Fruit fly (Drosophila melanogaster): ENCODE results near the gene CG12811.

CG12811 gene

dm6 chr3R:10089171-10089664 is 40.6 kb upstream of the CG12811 start (continued):
- TF ChIP-seq OdsH (GFP tag; optimal IDR thresholded peaks at IDR 0.05): no peak
- TF ChIP-seq Smox (GFP tag; optimal IDR thresholded peaks at IDR 0.05): no peak
- no peak for TF ChIP-seq CG6808 (GFP tag; optimal IDR thresholded peaks at IDR 0.05)
- TF ChIP-seq Sox15 (GFP tag; optimal IDR thresholded peaks at IDR 0.05): no peak
- TF ChIP-seq CG10669 (GFP tag; optimal IDR thresholded peaks at IDR 0.05): no peak
- TF ChIP-seq CG16779 (tag; optimal IDR thresholded peaks at IDR 0.05): peak; percentile 33
- TF ChIP-seq CG3032 (tag; optimal IDR thresholded peaks at IDR 0.05): no peak
- TF ChIP-seq fd85E (GFP tag; optimal IDR thresholded peaks at IDR 0.05): no peak
- peak; percentile 47 for TF ChIP-seq CG6854 (GFP tag; optimal IDR thresholded peaks at IDR 0.05)
- TF ChIP-seq CG7368 (GFP tag; optimal IDR thresholded peaks at IDR 0.05): peak; percentile 6
- no peak for TF ChIP-seq Met (GFP tag; optimal IDR thresholded peaks at IDR 0.05)
- TF ChIP-seq CG9139 (GFP tag; optimal IDR thresholded peaks at IDR 0.05): no peak
- TF ChIP-seq CG6792 (GFP tag; optimal IDR thresholded peaks at IDR 0.05): no peak
- TF ChIP-seq CG10631 (GFP tag; optimal IDR thresholded peaks at IDR 0.05): no peak
- TF ChIP-seq CG1621 (tag; optimal IDR thresholded peaks at IDR 0.05): no peak
- peak; percentile 2 for TF ChIP-seq Lpt (GFP tag; optimal IDR thresholded peaks at IDR 0.05)
- TF ChIP-seq eg (GFP tag; IDR thresholded peaks at IDR 0.05): 0 out of 3 replicates have a peak, but pooled peaks have one; percentile 30
- no peak for TF ChIP-seq cyc (GFP tag; optimal IDR thresholded peaks at IDR 0.05)
- TF ChIP-seq vri (GFP tag; optimal IDR thresholded peaks at IDR 0.05): peak; percentile 82
- no peak for TF ChIP-seq Gug (GFP tag; IDR thresholded peaks at IDR 0.05)
- TF ChIP-seq pdm3 (GFP tag; optimal IDR thresholded peaks at IDR 0.05): no peak
- no peak for TF ChIP-seq CG6276 (GFP tag; optimal IDR thresholded peaks at IDR 0.05)

DNA sequence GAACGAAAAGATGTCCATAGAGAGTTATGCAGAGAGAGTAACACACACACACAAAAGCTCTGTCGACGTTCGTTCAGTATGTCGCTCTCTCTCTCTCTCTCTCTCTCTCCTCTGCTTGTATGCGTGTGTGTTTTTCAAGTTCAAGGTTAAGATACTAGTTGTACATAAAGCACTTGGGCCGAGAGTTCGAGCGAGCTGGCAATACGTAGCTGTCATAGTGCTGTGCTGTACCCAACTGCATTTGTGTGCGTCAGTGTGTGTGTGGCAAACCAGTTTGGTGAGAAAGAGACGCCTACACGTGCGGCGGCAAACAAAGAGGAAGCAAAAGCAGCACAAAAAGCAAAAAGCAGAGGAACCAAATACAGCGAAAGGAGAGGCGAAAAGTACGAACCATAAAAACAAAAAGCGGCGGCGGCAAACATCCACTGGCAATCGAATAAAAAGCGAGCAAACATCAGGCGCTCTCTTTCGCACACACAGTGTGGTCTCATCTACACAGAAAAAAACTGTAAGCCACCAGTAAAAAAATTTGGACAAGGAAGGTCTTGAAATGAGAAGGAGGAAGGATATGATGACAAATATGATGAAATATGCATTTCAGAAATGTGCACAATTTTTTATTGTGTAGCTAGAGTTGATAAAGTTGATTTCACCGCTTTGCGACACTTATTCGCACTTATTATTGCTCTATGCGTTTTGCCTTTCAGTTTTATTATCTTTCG is 38.8 kb upstream of the CG12811 start:
- TF ChIP-seq dsx (GFP tag; optimal IDR thresholded peaks at IDR 0.05; ENCODE audit: poor library complexity, severe bottlenecking) (peak; percentile 85), Hr38 (GFP tag; optimal IDR thresholded peaks at IDR 0.05) (no peak), CG32006 (GFP tag; optimal IDR thresholded peaks at IDR 0.05) (peak; percentile 93), CG6276 (GFP tag; optimal IDR thresholded peaks at IDR 0.05) (peak; percentile 66), vri (GFP tag; optimal IDR thresholded peaks at IDR 0.05) (peak; percentile 91), CG3032 (tag; optimal IDR thresholded peaks at IDR 0.05) (peak; percentile 88), OdsH (GFP tag; optimal IDR thresholded peaks at IDR 0.05) (peak; percentile 94), Eip78C (GFP tag) (peak; percentile 98), eg (GFP tag; IDR thresholded peaks at IDR 0.05) (peak; percentile 94), dac (GFP tag; optimal IDR thresholded peaks at IDR 0.05) (peak; percentile 73), salr (GFP tag; optimal IDR thresholded peaks at IDR 0.05) (peak; percentile 90 to 91), CG15336 (GFP tag; IDR thresholded peaks at IDR 0.05) (peak; percentile 86), CG34406 (GFP tag; optimal IDR thresholded peaks at IDR 0.05) (peak; percentile 87), CG16779 (tag; optimal IDR thresholded peaks at IDR 0.05) (peak; percentile 66), Lpt (GFP tag; optimal IDR thresholded peaks at IDR 0.05) (peak; percentile 84), CG10631 (GFP tag; optimal IDR thresholded peaks at IDR 0.05) (peak; percentile 95), CG7368 (GFP tag; optimal IDR thresholded peaks at IDR 0.05) (peak; percentile 91), CG9139 (GFP tag; optimal IDR thresholded peaks at IDR 0.05) (peak; percentile 77), CG11902 (GFP tag; optimal IDR thresholded peaks at IDR 0.05) (peak; percentile 85), CG6792 (GFP tag; optimal IDR thresholded peaks at IDR 0.05) (peak; percentile 90), esn (GFP tag; optimal IDR thresholded peaks at IDR 0.05) (peak; percentile 88), Ets96B (tag; optimal IDR thresholded peaks at IDR 0.05) (peak; percentile 90), svp (GFP tag) (peak; percentile 89), CG11762 (GFP tag; optimal IDR thresholded peaks at IDR 0.05; ENCODE audit: insufficient read depth) (peak; percentile 91), lz (GFP tag; optimal IDR thresholded peaks at IDR 0.05) (peak; percentile 85), Met (GFP tag; optimal IDR thresholded peaks at IDR 0.05) (peak; percentile 86), net (GFP tag; optimal IDR thresholded peaks at IDR 0.05) (peak; percentile 93), CG1621 (tag; optimal IDR thresholded peaks at IDR 0.05) (peak; percentile 88), Eip75B (GFP tag; optimal IDR thresholded peaks at IDR 0.05) (peak; percentile 89), Ets21C (GFP tag; optimal IDR thresholded peaks at IDR 0.05) (peak; percentile 78), CG4318 (GFP tag; optimal IDR thresholded peaks at IDR 0.05) (peak; percentile 78), Gug (GFP tag; IDR thresholded peaks at IDR 0.05) (peak; percentile 93), Sox15 (GFP tag; optimal IDR thresholded peaks at IDR 0.05) (peak; percentile 87), CG31627 (GFP tag; optimal IDR thresholded peaks at IDR 0.05) (peak; percentile 90), CG6808 (GFP tag; optimal IDR thresholded peaks at IDR 0.05) (peak; percentile 84), CG8632 (GFP tag; optimal IDR thresholded peaks at IDR 0.05) (peak; percentile 88), CG3919 (GFP tag; optimal IDR thresholded peaks at IDR 0.05) (peak; percentile 95), CG8319 (GFP tag; optimal IDR thresholded peaks at IDR 0.05) (peak; percentile 82), CG11294 (GFP tag; IDR thresholded peaks at IDR 0.05) (peak; percentile 87), Hr4 (GFP tag; optimal IDR thresholded peaks at IDR 0.05) (peak; percentile 91)
